Worm (Caenorhabditis elegans) whole organism, L4 larva: ENCODE data around the gene C09E8.6.

Experiments
- ZK337.2 ChIP-seq: fragments of 200-800 bp; sonication (Bioruptor generic); IDR thresholded peaks from 2 replicates; pipeline ENCODE4 v1.3.6; 2022; ENCODE audit warnings: missing genetic modification reagents, missing genetic modification characterization, missing compliant biosample characterization
- ZK546.5 ChIP-seq, 2 experiments: sonication (generic microtip); optimal IDR thresholded peaks; 2 replicates each; lab custom pipeline; 2017; ENCODE audit warnings: missing biosample characterization in 2 of 2, missing genetic modification characterization in 2 of 2
- ceh-82 ChIP-seq: sonication (generic microtip); optimal IDR thresholded peaks from 2 replicates; lab custom pipeline; 2017; ENCODE audit warnings: missing biosample characterization, missing genetic modification characterization
- daf-12 ChIP-seq: fragments of 150-350 bp; optimal IDR thresholded peaks from 2 replicates; lab custom pipeline; 2014; ENCODE audit warnings: missing biosample characterization, missing genetic modification reagents, missing genetic modification characterization
- dve-1 ChIP-seq: sonication (generic microtip); optimal IDR thresholded peaks from 2 replicates; lab custom pipeline; 2017; ENCODE audit warnings: antibody characterized with exemption, mild to moderate bottlenecking, missing genetic modification characterization, missing compliant biosample characterization; ENCODE audit not compliant: insufficient read depth
- egl-27 ChIP-seq: sonication (generic microtip); optimal IDR thresholded peaks from 3 replicates; lab custom pipeline; 2017; ENCODE audit warnings: missing biosample characterization, missing genetic modification reagents, missing genetic modification characterization
- fkh-10 ChIP-seq: fragments of 150-350 bp; optimal IDR thresholded peaks from 2 replicates; lab custom pipeline; 2014; ENCODE audit warnings: missing biosample characterization, missing genetic modification reagents, missing genetic modification characterization
- lin-13 ChIP-seq: fragments of 150-350 bp; optimal IDR thresholded peaks from 2 replicates; lab custom pipeline; 2014; ENCODE audit warnings: missing biosample characterization, missing genetic modification reagents, missing genetic modification characterization
- lsy-2 ChIP-seq, 2 experiments: fragments of 150-350 bp in 1 of 2; sonication (generic microtip) in 1 of 2; optimal IDR thresholded peaks; 2 replicates each; lab custom pipeline; 2014 to 2017; ENCODE audit warnings: missing biosample characterization in 2 of 2, missing genetic modification characterization in 2 of 2
- mdl-1 ChIP-seq, 2 experiments: fragments of 150-350 bp in 1 of 2; sonication (generic microtip) in 1 of 2; optimal IDR thresholded peaks; 2 replicates each; lab custom pipeline; 2014 to 2017; ENCODE audit warnings: missing biosample characterization in 2 of 2, missing genetic modification characterization in 2 of 2
- tag-97 ChIP-seq: fragments of 200-800 bp; sonication (Bioruptor generic); IDR thresholded peaks from 2 replicates; pipeline ENCODE4 v1.3.6; 2022; ENCODE audit warnings: missing genetic modification characterization, missing compliant biosample characterization
- ztf-7 ChIP-seq: fragments of 150-350 bp; optimal IDR thresholded peaks from 2 replicates; lab custom pipeline; 2014; ENCODE audit warnings: missing biosample characterization, missing genetic modification characterization

- no peak for TF ChIP-seq dve-1
- no peak for TF ChIP-seq daf-12
- TF ChIP-seq lsy-2 (tag; optimal IDR thresholded peaks at IDR 0.05; lab: Kevin White, UChicago): no peak
- TF ChIP-seq ZK337.2 (GFP tag; lab: Robert Waterston, UW): no peak
- TF ChIP-seq lin-13 (GFP tag; lab: Kevin White, UChicago): no peak
- TF ChIP-seq mdl-1 (tag; optimal IDR thresholded peaks at IDR 0.05; lab: Kevin White, UChicago): no peak
- TF ChIP-seq tag-97: no peak
- TF ChIP-seq fkh-10: no peak
- no peak for TF ChIP-seq egl-27 (tag; lab: Kevin White, UChicago)
- no peak for TF ChIP-seq ZK546.5 (tag; optimal IDR thresholded peaks at IDR 0.05; lab: Kevin White, UChicago)
- no peak for TF ChIP-seq ceh-82 (tag; lab: Kevin White, UChicago)
- TF ChIP-seq ztf-7 (tag; lab: Kevin White, UChicago): no peak
Measured at ce11 chrII:568776-569175, 12.5 kb downstream of the C09E8.6 start, which contains the start of gene W08F4.5.
